Fruit fly (Drosophila melanogaster) whole organism, embryonic: Measurements from ENCODE around the gene chif.

Experiments used
- Abd-B ChIP-seq: fragments of 200-800 bp; sonication (Bioruptor generic); optimal IDR thresholded peaks from 2 replicates; lab custom pipeline; 2018; ENCODE audit warnings: missing biosample characterization, mild to moderate bottlenecking, missing genetic modification characterization, moderate library complexity
- CG10147 ChIP-seq: fragments of 200-800 bp; sonication (Bioruptor generic); optimal IDR thresholded peaks from 2 replicates; lab custom pipeline; 2019; ENCODE audit warnings: missing biosample characterization, mild to moderate bottlenecking, missing genetic modification characterization, moderate library complexity
- CG1024 ChIP-seq: fragments of 200-800 bp; sonication (Bioruptor generic); IDR thresholded peaks from 2 replicates; pipeline ENCODE4 v1.3.6; 2022; ENCODE audit warnings: missing biosample characterization, missing genetic modification characterization
- CG11504 ChIP-seq: fragments of 200-800 bp; sonication (Bioruptor generic); optimal IDR thresholded peaks from 3 replicates; lab custom pipeline; 2019; ENCODE audit warnings: missing biosample characterization, mild to moderate bottlenecking, missing genetic modification characterization, moderate library complexity
- CG12769 ChIP-seq: fragments of 200-800 bp; sonication (Bioruptor generic); optimal IDR thresholded peaks from 2 replicates; lab custom pipeline; 2019; ENCODE audit warnings: missing biosample characterization, mild to moderate bottlenecking, missing genetic modification characterization, moderate library complexity
- CG14860 ChIP-seq: fragments of 200-800 bp; sonication (Bioruptor generic); IDR thresholded peaks from 3 replicates; pipeline ENCODE4 v1.3.6; 2022; ENCODE audit warnings: missing biosample characterization, missing genetic modification characterization; ENCODE audit not compliant: partially characterized antibody
- CG15479 ChIP-seq: fragments of 200-800 bp; sonication (Bioruptor generic); optimal IDR thresholded peaks from 3 replicates; lab custom pipeline; 2019; ENCODE audit warnings: missing biosample characterization, mild to moderate bottlenecking, missing genetic modification characterization, moderate library complexity
- CG15601 ChIP-seq: fragments of 200-800 bp; sonication (Bioruptor generic); optimal IDR thresholded peaks from 3 replicates; lab custom pipeline; 2019; ENCODE audit warnings: missing biosample characterization, mild to moderate bottlenecking, missing genetic modification characterization, moderate library complexity
- CG1603 ChIP-seq: fragments of 200-800 bp; sonication (Bioruptor generic); optimal IDR thresholded peaks from 2 replicates; lab custom pipeline; 2019; ENCODE audit warnings: missing biosample characterization, mild to moderate bottlenecking, missing genetic modification characterization, moderate library complexity
- CG17328 ChIP-seq: fragments of 200-800 bp; sonication (Bioruptor generic); IDR thresholded peaks from 2 replicates; pipeline ENCODE4 v1.3.6; 2022; ENCODE audit warnings: missing biosample characterization, missing genetic modification characterization
- CG1832 ChIP-seq: fragments of 200-800 bp; sonication (Bioruptor generic); optimal IDR thresholded peaks from 2 replicates; lab custom pipeline; 2017; ENCODE audit warnings: missing biosample characterization, mild to moderate bottlenecking, missing genetic modification characterization, inconsistent platforms
- CG2120 ChIP-seq: fragments of 200-800 bp; sonication (Bioruptor generic); optimal IDR thresholded peaks from 3 replicates; lab custom pipeline; 2016; ENCODE audit warnings: missing biosample characterization, missing genetic modification characterization
- CG2129 ChIP-seq: fragments of 200-800 bp; sonication (Bioruptor generic); IDR thresholded peaks from 2 replicates; pipeline ENCODE4 v1.3.6; 2022; ENCODE audit warnings: missing biosample characterization, missing genetic modification characterization; ENCODE audit not compliant: partially characterized antibody
- CG2875 ChIP-seq: fragments of 200-800 bp; sonication (Bioruptor generic); optimal IDR thresholded peaks from 2 replicates; lab custom pipeline; 2017; ENCODE audit warnings: missing biosample characterization, mild to moderate bottlenecking, missing genetic modification characterization, missing genetic modification reagents
- CG33213 ChIP-seq: fragments of 200-800 bp; sonication (Bioruptor generic); optimal IDR thresholded peaks from 3 replicates; lab custom pipeline; 2016; ENCODE audit warnings: missing biosample characterization, missing genetic modification characterization
- CG34422 ChIP-seq: fragments of 200-800 bp; sonication (Bioruptor generic); IDR thresholded peaks from 3 replicates; pipeline ENCODE4 v1.3.6; 2022; ENCODE audit warnings: missing biosample characterization, missing genetic modification characterization
- CG4360 ChIP-seq: fragments of 200-800 bp; sonication (Bioruptor generic); IDR thresholded peaks from 2 replicates; pipeline ENCODE4 v1.3.6; 2022; ENCODE audit warnings: missing biosample characterization, missing genetic modification characterization
- CG7372 ChIP-seq: fragments of 200-800 bp; sonication (Bioruptor generic); IDR thresholded peaks from 2 replicates; pipeline ENCODE4 v1.3.6; 2022; ENCODE audit warnings: missing biosample characterization, missing genetic modification characterization
- CG8478 ChIP-seq: fragments of >200 bp; optimal IDR thresholded peaks from 2 replicates; lab custom pipeline; 2018
- CG8765 ChIP-seq: fragments of 200-800 bp; sonication (Bioruptor generic); IDR thresholded peaks from 2 replicates; pipeline ENCODE4 v1.3.6; 2022; ENCODE audit warnings: missing biosample characterization, missing genetic modification characterization
- Camta ChIP-seq: fragments of 200-800 bp; sonication (Bioruptor generic); optimal IDR thresholded peaks from 2 replicates; lab custom pipeline; 2016; ENCODE audit warnings: missing biosample characterization, missing genetic modification characterization
- Dip3 ChIP-seq: fragments of 200-800 bp; sonication (Bioruptor generic); optimal IDR thresholded peaks from 3 replicates; lab custom pipeline; 2016; ENCODE audit warnings: missing biosample characterization, missing genetic modification characterization
- ERR ChIP-seq: fragments of 200-800 bp; sonication (Bioruptor generic); optimal IDR thresholded peaks from 2 replicates; lab custom pipeline; 2016; ENCODE audit warnings: missing biosample characterization, missing genetic modification characterization
- H15 ChIP-seq: fragments of 200-800 bp; sonication (Bioruptor generic); IDR thresholded peaks from 3 replicates; pipeline ENCODE4 v1.3.6; 2022; ENCODE audit warnings: missing biosample characterization, missing genetic modification characterization
- HLH4C ChIP-seq: fragments of 200-800 bp; sonication (Bioruptor generic); IDR thresholded peaks from 3 replicates; pipeline ENCODE4 v1.3.6; 2022; ENCODE audit warnings: missing biosample characterization, missing genetic modification characterization; ENCODE audit not compliant: partially characterized antibody
- Hsf ChIP-seq: fragments of 200-800 bp; sonication (Bioruptor generic); optimal IDR thresholded peaks from 3 replicates; lab custom pipeline; 2016; ENCODE audit warnings: missing biosample characterization, missing genetic modification characterization
- MBD-R2 ChIP-seq: fragments of 200-800 bp; sonication (Bioruptor generic); IDR thresholded peaks from 2 replicates; pipeline ENCODE4 v1.3.6; 2022; ENCODE audit warnings: missing biosample characterization, missing genetic modification characterization
- MESR4 ChIP-seq: fragments of 200-800 bp; sonication (Bioruptor generic); optimal IDR thresholded peaks from 2 replicates; lab custom pipeline; 2018; ENCODE audit warnings: missing biosample characterization, mild to moderate bottlenecking, missing genetic modification characterization, moderate library complexity
- Max ChIP-seq: fragments of 200-800 bp; sonication (Bioruptor generic); optimal IDR thresholded peaks from 2 replicates; lab custom pipeline; 2016; ENCODE audit warnings: missing biosample characterization, mild to moderate bottlenecking, missing genetic modification characterization
- PHDP ChIP-seq: fragments of 200-800 bp; sonication (Bioruptor generic); optimal IDR thresholded peaks from 3 replicates; lab custom pipeline; 2018; ENCODE audit warnings: missing biosample characterization, mild to moderate bottlenecking, missing genetic modification characterization, moderate library complexity
- Ravus ChIP-seq: fragments of 200-800 bp; sonication (Bioruptor generic); IDR thresholded peaks from 2 replicates; pipeline ENCODE4 v1.3.6; 2022; ENCODE audit warnings: missing biosample characterization, missing genetic modification characterization
- Trl ChIP-seq, 3 experiments: fragments of >200 bp in 2 of 3; fragments of 200-800 bp in 1 of 3; sonication (Bioruptor generic) in 1 of 3; optimal IDR thresholded peaks; 2 replicates in 1 of 3; 3 replicates in 2 of 3; lab custom pipeline; 2016 to 2017; ENCODE audit warnings: missing biosample characterization in 1 of 3, missing genetic modification characterization in 1 of 3
- ara ChIP-seq: fragments of 200-800 bp; sonication (Bioruptor generic); IDR thresholded peaks from 2 replicates; pipeline ENCODE4 v1.3.6; 2022; ENCODE audit warnings: missing biosample characterization, missing genetic modification characterization
- ase ChIP-seq: fragments of 200-800 bp; sonication (Bioruptor generic); IDR thresholded peaks from 3 replicates; pipeline ENCODE4 v1.3.6; 2022; ENCODE audit warnings: missing biosample characterization, missing genetic modification characterization
- chm ChIP-seq: fragments of 200-800 bp; sonication (Bioruptor generic); IDR thresholded peaks from 2 replicates; pipeline ENCODE4 v1.3.6; 2022; ENCODE audit warnings: missing biosample characterization, missing genetic modification characterization
- fd64A ChIP-seq: fragments of 200-800 bp; sonication (Bioruptor generic); optimal IDR thresholded peaks from 3 replicates; lab custom pipeline; 2018; ENCODE audit warnings: missing biosample characterization, mild to moderate bottlenecking, missing genetic modification characterization
- fd96Cb ChIP-seq: fragments of 200-800 bp; sonication (Bioruptor generic); optimal IDR thresholded peaks from 2 replicates; lab custom pipeline; 2018; ENCODE audit warnings: missing biosample characterization, mild to moderate bottlenecking, missing genetic modification characterization, moderate library complexity
- hbn ChIP-seq: fragments of 200-800 bp; sonication (Bioruptor generic); IDR thresholded peaks from 2 replicates; pipeline ENCODE4 v1.3.6; 2022; ENCODE audit warnings: missing biosample characterization, missing genetic modification characterization; ENCODE audit not compliant: partially characterized antibody
- luna ChIP-seq: fragments of 200-800 bp; sonication (Bioruptor generic); optimal IDR thresholded peaks from 2 replicates; lab custom pipeline; 2016; ENCODE audit warnings: missing biosample characterization, missing genetic modification characterization
- mam ChIP-seq: fragments of 200-800 bp; sonication (Bioruptor generic); optimal IDR thresholded peaks from 3 replicates; lab custom pipeline; 2016; ENCODE audit warnings: missing biosample characterization, missing genetic modification characterization
- oc ChIP-seq: fragments of 200-800 bp; sonication (Bioruptor generic); optimal IDR thresholded peaks from 2 replicates; lab custom pipeline; 2018; ENCODE audit warnings: missing biosample characterization, mild to moderate bottlenecking, missing genetic modification characterization, moderate library complexity
- pita ChIP-seq: fragments of 200-800 bp; sonication (Bioruptor generic); optimal IDR thresholded peaks from 2 replicates; lab custom pipeline; 2017; ENCODE audit warnings: missing biosample characterization, mild to moderate bottlenecking, missing genetic modification characterization
- scrt ChIP-seq: fragments of 200-800 bp; sonication (Bioruptor generic); optimal IDR thresholded peaks from 2 replicates; lab custom pipeline; 2018; ENCODE audit warnings: missing biosample characterization, mild to moderate bottlenecking, missing genetic modification characterization, moderate library complexity
- seq ChIP-seq: fragments of 200-800 bp; sonication (Bioruptor generic); IDR thresholded peaks from 2 replicates; pipeline ENCODE4 v1.3.6; 2022; ENCODE audit warnings: missing biosample characterization, missing genetic modification characterization
- sna ChIP-seq: fragments of 200-800 bp; sonication (Bioruptor generic); IDR thresholded peaks from 2 replicates; pipeline ENCODE4 v1.3.6; 2022; ENCODE audit warnings: missing biosample characterization, missing genetic modification characterization; ENCODE audit not compliant: partially characterized antibody
- sqz ChIP-seq: fragments of 200-800 bp; sonication (Bioruptor generic); optimal IDR thresholded peaks from 3 replicates; lab custom pipeline; 2018; ENCODE audit warnings: missing biosample characterization, mild to moderate bottlenecking, missing genetic modification characterization
- stc ChIP-seq: fragments of 200-800 bp; sonication (Bioruptor generic); IDR thresholded peaks from 2 replicates; pipeline ENCODE4 v1.3.6; 2022; ENCODE audit warnings: missing biosample characterization, missing genetic modification characterization
- tll ChIP-seq, 2 experiments: fragments of 200-800 bp in 1 of 2; fragments of >200 bp in 1 of 2; sonication (Bioruptor generic) in 1 of 2; optimal IDR thresholded peaks; 2 replicates each; lab custom pipeline; 2017 to 2019; ENCODE audit warnings: missing biosample characterization in 2 of 2, missing genetic modification characterization in 2 of 2, mild to moderate bottlenecking in 1 of 2, moderate library complexity in 1 of 2
- tup ChIP-seq: fragments of 200-800 bp; sonication (Bioruptor generic); optimal IDR thresholded peaks from 2 replicates; lab custom pipeline; 2016; ENCODE audit warnings: missing biosample characterization, mild to moderate bottlenecking, missing genetic modification characterization, moderate library complexity
- vvl ChIP-seq: fragments of 200-800 bp; sonication (Bioruptor generic); IDR thresholded peaks from 2 replicates; pipeline ENCODE4 v1.3.6; 2022; ENCODE audit warnings: missing biosample characterization, missing genetic modification characterization
- zen2 ChIP-seq: fragments of 200-800 bp; sonication (Bioruptor generic); IDR thresholded peaks from 3 replicates; pipeline ENCODE4 v1.3.6; 2022; ENCODE audit warnings: missing biosample characterization, missing genetic modification characterization; ENCODE audit not compliant: partially characterized antibody

chif gene

dm6 chr2L:16324833-16325232, 27.6 kb downstream of the chif start (continued):
- no peak for TF ChIP-seq luna (GFP tag; lab: Kevin White, UChicago)
- no peak for TF ChIP-seq CG17328
- TF ChIP-seq HLH4C (GFP tag; lab: Robert Waterston, UW): no peak
- no peak for TF ChIP-seq CG15479
- TF ChIP-seq MESR4 (GFP tag; lab: Kevin White, UChicago): no peak
- peak; percentile 11 for TF ChIP-seq CG11504 (tag; lab: Kevin White, UChicago)
- no peak for TF ChIP-seq CG14860 (GFP tag; lab: Robert Waterston, UW)
- no peak for TF ChIP-seq CG2120 (GFP tag; lab: Kevin White, UChicago)
- TF ChIP-seq ara (GFP tag; lab: Robert Waterston, UW): peak; percentile 54
- TF ChIP-seq chm (GFP tag; lab: Robert Waterston, UW): peak; percentile 43; the same call in 1 of the 2 replicates
- TF ChIP-seq fd96Cb: no peak
- no peak for TF ChIP-seq Max (GFP tag; lab: Kevin White, UChicago)
- TF ChIP-seq CG1603 (tag; lab: Kevin White, UChicago): no peak
- TF ChIP-seq CG2129 (GFP tag; lab: Robert Waterston, UW): no peak
- TF ChIP-seq fd64A: no peak
- TF ChIP-seq CG15601: no peak
- peak in 1 of 2 experiments; percentile 12 for TF ChIP-seq Trl (optimal IDR thresholded peaks at IDR 0.05; lab: Kevin White, UChicago)
- TF ChIP-seq Trl (GFP tag; optimal IDR thresholded peaks at IDR 0.05; lab: Kevin White, UChicago): no peak
- no peak for TF ChIP-seq ase (GFP tag; lab: Robert Waterston, UW)
- TF ChIP-seq seq: peak; percentile 29; the same call in 1 of the 2 replicates
- TF ChIP-seq CG2875 (GFP tag; lab: Kevin White, UChicago): no peak
- TF ChIP-seq sqz (GFP tag; lab: Kevin White, UChicago): no peak
- no peak for TF ChIP-seq CG1024
- TF ChIP-seq H15 (GFP tag; lab: Robert Waterston, UW): no peak
- TF ChIP-seq stc: no peak
- TF ChIP-seq PHDP (tag; lab: Kevin White, UChicago): no peak
- no peak for TF ChIP-seq CG4360
- TF ChIP-seq Abd-B (GFP tag; lab: Kevin White, UChicago): no peak
- no peak for TF ChIP-seq mam (GFP tag; lab: Kevin White, UChicago)
- TF ChIP-seq tup (GFP tag; lab: Kevin White, UChicago): peak; percentile 4
- TF ChIP-seq Camta: no peak
- TF ChIP-seq CG10147 (GFP tag; lab: Kevin White, UChicago): no peak
- TF ChIP-seq Hsf (GFP tag; lab: Kevin White, UChicago): no peak
- TF ChIP-seq oc (tag; lab: Kevin White, UChicago): peak; percentile 19
- no peak for TF ChIP-seq Dip3
- TF ChIP-seq scrt (GFP tag; lab: Kevin White, UChicago): peak; percentile 82
- TF ChIP-seq tll (GFP tag; optimal IDR thresholded peaks at IDR 0.05; lab: Kevin White, UChicago): no peak
- no peak for TF ChIP-seq CG1832 (GFP tag; lab: Kevin White, UChicago)
- no peak for TF ChIP-seq CG8765 (GFP tag; lab: Robert Waterston, UW)
- no peak for TF ChIP-seq hbn
- no peak for TF ChIP-seq Ravus (GFP tag; lab: Robert Waterston, UW)
- no peak for TF ChIP-seq zen2 (GFP tag; lab: Robert Waterston, UW)
- no peak for TF ChIP-seq CG8478
- TF ChIP-seq pita (GFP tag; lab: Kevin White, UChicago): no peak
- TF ChIP-seq vvl (GFP tag; lab: Robert Waterston, UW): peak; percentile 24; the same call in 1 of the 2 replicates
- TF ChIP-seq CG12769 (tag; lab: Kevin White, UChicago): no peak
- TF ChIP-seq CG33213 (GFP tag; lab: Kevin White, UChicago): no peak
- TF ChIP-seq CG34422 (GFP tag; lab: Robert Waterston, UW): peak; percentile 70; the same call in 2 of the 3 replicates
- no peak for TF ChIP-seq CG7372 (GFP tag; lab: Robert Waterston, UW)
- no peak for TF ChIP-seq MBD-R2 (GFP tag; lab: Robert Waterston, UW)
- no peak for TF ChIP-seq ERR (GFP tag; lab: Kevin White, UChicago)
- TF ChIP-seq sna (GFP tag; lab: Robert Waterston, UW): no peak
